Worm (Caenorhabditis elegans) whole organism, early embryonic: ENCODE data around the gene F54F12.2.

ENCODE experiments used
- F13C5.2 ChIP-seq: sonication (generic microtip); optimal IDR thresholded peaks from 2 replicates; lab custom pipeline; 2017; ENCODE audit warnings: mild to moderate bottlenecking, missing genetic modification characterization, inconsistent platforms, missing compliant biosample characterization
- ama-1 ChIP-seq: fragments of 150-350 bp; optimal IDR thresholded peaks from 2 replicates; lab custom pipeline; 2014
- ceh-36 ChIP-seq: sonication (generic microtip); optimal IDR thresholded peaks from 2 replicates; lab custom pipeline; 2016; ENCODE audit warnings: missing genetic modification characterization, inconsistent platforms, missing compliant biosample characterization
- flt-1 ChIP-seq: fragments of 200-800 bp; sonication (Bioruptor generic); IDR thresholded peaks from 2 replicates; pipeline ENCODE4 v1.3.6; 2022; ENCODE audit warnings: missing genetic modification characterization, missing compliant biosample characterization
- hmg-4 ChIP-seq: fragments of 200-800 bp; sonication (Bioruptor generic); optimal IDR thresholded peaks from 2 replicates; lab custom pipeline; 2018; ENCODE audit warnings: mild to moderate bottlenecking, missing genetic modification characterization, missing compliant biosample characterization
- hnd-1 ChIP-seq: sonication (generic microtip); optimal IDR thresholded peaks from 2 replicates; lab custom pipeline; 2016; ENCODE audit warnings: missing genetic modification characterization, missing compliant biosample characterization
- tbx-37 ChIP-seq: fragments of 200-800 bp; sonication (Bioruptor generic); conservative IDR thresholded peaks from 2 replicates; pipeline ENCODE4 v1.3.6; 2022; ENCODE audit warnings: missing genetic modification reagents, missing genetic modification characterization, missing compliant biosample characterization

DNA sequence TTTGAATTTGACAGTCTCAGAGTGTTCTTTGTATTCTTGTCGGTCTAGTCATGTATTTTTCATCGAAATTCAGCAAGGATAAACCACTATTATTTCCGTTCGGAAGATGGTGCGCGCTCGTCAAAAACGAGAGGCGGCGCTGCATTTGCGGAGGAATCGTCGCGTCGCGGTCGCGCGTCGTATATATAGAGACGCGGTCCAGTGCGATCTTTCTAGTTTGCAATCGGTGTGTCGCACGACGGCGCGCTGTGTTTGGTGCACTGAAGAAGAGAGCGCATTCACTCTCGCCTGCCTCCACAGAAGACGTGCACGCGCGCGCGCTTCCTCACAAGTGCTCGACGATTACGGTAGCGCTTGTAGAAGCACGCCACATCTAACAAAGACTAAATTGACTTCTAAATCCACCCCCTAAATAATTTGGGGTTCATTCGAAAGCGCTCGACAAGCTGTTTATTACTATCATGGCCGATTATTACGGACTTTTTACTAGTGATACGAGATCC is 30.8 kb downstream of the F54F12.2 start, which contains the start of gene Y39E4B.6:
- TF ChIP-seq ama-1 (lab: Kevin White, UChicago) = peak; percentile 80
- TF ChIP-seq ceh-36 (tag; lab: Kevin White, UChicago) = peak; percentile 29
- TF ChIP-seq hnd-1 = peak; percentile 17
- peak; percentile 66 for TF ChIP-seq flt-1
- peak; percentile 98 for TF ChIP-seq F13C5.2 (tag; lab: Kevin White, UChicago)
- TF ChIP-seq hmg-4 (GFP tag; lab: Kevin White, UChicago) = peak; percentile 96
- no peak for TF ChIP-seq tbx-37 (GFP tag; lab: Robert Waterston, UW)
